Fruit fly (Drosophila melanogaster) S2 (cell line): ENCODE data around the gene CG4617.

Experiments
- CG8478 ChIP-seq: fragments of >200 bp; optimal IDR thresholded peaks from 2 replicates; lab custom pipeline; 2018
- CTCF ChIP-seq, 2 experiments: fragments of >200 bp; optimal IDR thresholded peaks; 2 replicates each; lab custom pipeline; 2018

CG4617 gene

DNA sequence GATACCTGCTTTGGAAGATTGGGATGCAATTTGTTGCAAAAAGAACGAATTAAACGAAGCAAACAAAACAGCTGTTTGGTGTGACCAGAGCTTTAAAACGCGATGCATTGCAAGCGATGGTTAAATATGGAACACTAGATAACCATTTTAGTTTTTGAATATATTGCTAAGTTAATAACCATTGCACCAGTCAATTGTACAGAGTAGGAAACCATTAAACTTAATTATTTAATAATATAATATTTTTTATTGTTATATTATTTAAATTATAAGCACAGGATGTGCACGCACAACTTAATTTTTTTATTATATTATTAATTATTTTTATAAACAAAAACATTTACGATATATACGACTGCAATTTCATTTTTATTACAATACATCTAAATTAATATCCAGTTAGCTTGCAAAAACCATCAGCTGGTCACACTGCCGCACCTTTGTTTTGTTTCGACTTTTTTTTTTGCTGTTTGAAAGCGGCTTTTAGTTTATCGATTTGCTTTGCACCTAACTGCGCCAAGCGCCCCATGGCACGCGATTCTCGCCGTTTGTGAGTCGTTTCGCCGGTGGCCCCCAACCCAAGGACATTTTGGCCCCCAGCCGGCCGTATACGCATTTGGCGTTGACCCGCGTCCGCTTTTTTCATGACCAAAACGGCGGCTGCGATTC lies at the start of gene CG4617, which contains the start of gene CG8300:
Gene CG4617 (minus strand): TSS at position 92 of the 669 bp plus-strand sequence.
Gene CG8300 (plus strand): TSS at position 486 of the 669 bp plus-strand sequence.
- TF ChIP-seq CTCF (optimal IDR thresholded peaks at IDR 0.05; lab: Kevin White, UChicago) (no peak), CG8478 (no peak)

DNA sequence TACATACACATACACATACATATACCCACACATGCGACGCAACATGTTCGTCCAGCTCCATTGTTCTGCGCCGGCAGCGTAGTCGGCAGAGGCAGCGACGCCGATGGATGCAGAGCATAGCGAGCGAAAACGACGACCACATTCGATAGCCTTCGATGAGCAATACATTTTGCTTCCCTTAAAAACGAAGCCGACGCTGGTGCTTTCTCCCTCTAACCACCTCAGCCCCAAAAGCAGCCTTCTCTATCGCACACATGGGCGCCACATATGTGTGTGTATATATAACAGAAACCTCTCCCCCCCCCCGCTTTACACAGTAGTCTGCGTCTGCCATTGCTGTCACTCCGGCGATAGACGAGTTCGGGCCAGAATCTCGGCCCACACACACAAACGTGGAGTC lies 48.6 kb upstream of the CG4617 start:
- no peak for TF ChIP-seq CTCF (optimal IDR thresholded peaks at IDR 0.05; lab: Kevin White, UChicago)
- TF ChIP-seq CG8478: no peak

DNA sequence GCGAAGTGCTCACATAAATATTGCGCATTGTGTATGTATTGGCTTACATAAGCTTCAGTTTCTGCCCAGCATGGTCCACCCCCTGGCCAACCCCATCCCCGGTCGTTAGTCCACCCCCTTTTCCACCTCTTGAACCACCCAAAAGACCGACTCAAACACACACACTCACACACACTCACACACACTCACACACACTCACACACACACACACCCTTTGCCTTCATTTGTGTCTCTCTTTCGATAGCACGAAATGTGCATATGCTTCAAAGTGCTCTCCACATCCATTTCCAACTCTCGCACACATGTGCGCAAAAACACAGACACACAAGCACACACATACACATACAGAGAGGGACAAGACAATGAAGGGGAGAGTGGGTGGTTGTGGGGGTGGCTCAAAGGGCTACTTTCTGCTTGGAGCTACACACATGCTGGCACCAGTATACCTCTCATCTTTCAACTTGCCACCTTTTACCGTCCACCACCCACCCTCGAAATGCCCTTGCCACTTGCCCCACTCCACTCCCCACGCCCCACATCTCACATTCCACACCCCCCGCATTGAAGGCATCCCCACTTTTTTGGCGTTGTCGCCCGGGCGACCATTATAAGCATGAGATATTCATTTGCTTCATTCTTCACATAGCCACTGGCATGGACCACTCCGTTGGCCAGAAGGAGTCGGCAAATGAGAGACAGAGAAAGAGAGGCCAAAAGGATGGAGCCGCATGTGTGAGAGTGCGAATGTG lies 47.2 kb upstream of the CG4617 start:
- TF ChIP-seq CG8478 (no peak), CTCF (optimal IDR thresholded peaks at IDR 0.05; lab: Kevin White, UChicago) (no peak)

DNA sequence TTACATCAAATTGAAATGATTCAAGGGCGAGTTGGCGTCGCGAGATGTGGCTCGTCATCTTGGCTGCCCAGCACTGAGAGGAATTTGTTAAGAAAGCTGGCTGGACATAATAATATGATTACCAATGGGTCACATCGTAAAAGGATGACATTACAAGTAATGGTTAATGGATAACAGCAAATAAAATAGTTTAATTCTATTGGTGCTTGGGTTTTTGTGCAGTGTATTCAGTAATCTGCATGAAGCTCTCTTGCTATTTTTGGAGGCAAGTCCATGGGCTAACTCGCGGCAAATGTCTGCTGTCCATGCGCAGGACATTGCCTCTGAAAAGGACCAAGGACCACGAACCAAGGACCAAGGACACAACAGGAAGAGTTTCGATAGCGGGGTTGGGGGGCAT lies 37.5 kb upstream of the CG4617 start:
- no peak for TF ChIP-seq CTCF (optimal IDR thresholded peaks at IDR 0.05; lab: Kevin White, UChicago)
- no peak for TF ChIP-seq CG8478

DNA sequence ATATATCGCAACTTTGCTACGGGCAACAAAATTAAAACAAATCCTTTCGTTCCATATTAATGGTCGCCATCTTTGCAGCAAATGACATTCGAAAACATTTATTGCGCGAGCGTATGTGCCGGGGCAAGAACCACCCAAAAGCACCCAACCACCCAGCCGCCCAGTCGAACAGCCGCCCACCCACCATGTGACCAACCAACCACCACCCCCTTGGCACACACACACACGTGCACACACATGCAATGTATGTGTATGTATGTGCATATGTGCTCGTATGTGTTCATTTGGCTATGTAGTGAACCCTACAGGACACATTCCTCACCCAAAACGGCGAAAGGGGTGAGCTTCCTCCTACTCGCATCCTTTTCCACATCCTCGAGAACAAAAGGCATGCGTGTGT lies 35.7 kb upstream of the CG4617 start:
- TF ChIP-seq CTCF (optimal IDR thresholded peaks at IDR 0.05; lab: Kevin White, UChicago) (no peak), CG8478 (no peak)

DNA sequence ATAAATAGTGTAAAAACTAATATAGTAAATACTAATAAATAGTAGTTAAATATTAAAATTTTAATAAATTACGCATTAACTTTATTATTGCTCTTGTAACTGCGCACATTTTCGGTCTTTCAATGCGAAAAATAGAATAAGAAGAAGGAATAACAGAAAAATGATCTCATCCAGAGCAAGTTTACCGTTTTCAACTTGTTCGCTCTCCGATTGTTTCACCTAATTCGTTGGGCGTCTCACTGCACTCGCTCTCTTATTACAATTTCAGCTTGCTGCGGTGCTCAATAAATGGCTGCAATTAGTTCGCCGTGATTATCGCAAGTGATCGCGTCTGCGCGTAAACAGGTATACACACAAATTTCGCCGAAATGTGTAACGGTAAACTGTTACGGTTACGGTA lies 33.1 kb upstream of the CG4617 start, which contains the start of gene Cph:
Gene Cph (plus strand): TSS at position 301 of the 400 bp plus-strand sequence.
- TF ChIP-seq CG8478 (no peak), CTCF (optimal IDR thresholded peaks at IDR 0.05; lab: Kevin White, UChicago) (no peak)

DNA sequence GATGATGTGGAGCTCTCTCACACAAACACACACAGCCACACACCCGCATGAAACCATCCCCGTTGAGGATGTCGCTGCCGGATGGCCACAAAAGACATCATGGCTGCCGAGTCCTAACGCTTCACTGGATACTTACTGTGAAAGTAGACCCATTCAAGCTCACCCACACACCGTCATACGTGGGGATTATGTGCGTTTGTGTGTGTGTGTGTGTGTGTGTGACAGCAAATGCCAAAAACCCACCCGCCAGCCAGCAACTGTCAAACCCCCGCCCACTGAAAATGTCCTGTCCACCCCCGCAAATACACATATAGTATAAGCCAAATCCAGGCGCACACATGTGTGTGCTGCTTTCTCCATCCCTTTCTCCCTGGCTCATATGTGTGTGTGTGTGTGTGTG lies 20.2 kb upstream of the CG4617 start:
- TF ChIP-seq CG8478 (no peak), CTCF (optimal IDR thresholded peaks at IDR 0.05; lab: Kevin White, UChicago) (no peak)

DNA sequence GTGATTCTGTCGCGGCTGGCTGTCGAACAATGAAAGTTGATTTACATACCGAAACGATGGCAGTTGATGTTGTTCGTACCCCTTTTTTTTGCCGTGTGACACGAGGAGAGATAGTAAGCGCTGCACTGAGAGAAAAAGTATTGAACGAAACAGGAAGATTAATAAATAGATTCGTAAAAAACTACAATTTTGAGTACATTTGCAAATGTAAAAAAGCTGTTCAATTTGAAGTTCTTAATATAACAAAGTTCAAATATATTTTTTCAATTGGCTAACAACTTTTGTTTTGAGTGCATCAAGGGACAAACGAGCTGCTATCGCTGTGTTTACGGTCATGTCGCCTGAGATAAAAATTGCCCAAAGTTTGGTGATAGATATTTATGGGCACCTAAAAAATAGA lies 17.7 kb upstream of the CG4617 start:
- TF ChIP-seq CG8478: no peak
- no peak for TF ChIP-seq CTCF (optimal IDR thresholded peaks at IDR 0.05; lab: Kevin White, UChicago)

DNA sequence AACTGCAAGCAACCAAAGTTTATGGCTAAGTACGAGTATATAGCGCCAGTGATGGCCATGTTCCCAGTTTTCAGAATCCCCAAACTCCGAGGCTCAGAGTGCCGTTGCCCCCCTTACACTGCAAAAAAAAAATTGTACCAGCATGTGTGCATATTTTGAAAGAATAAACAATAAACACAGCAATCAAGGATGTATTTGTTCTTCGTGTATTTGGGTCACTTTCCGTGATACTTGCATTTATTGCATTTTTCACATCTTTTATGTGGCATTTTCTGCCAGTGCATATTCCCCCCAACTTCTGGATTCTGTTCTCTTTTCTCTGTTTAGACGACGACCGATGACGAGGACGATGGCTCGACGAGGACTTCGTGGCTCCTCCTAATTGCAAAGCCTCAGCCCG lies 15.9 kb upstream of the CG4617 start:
- TF ChIP-seq CG8478 (no peak), CTCF (optimal IDR thresholded peaks at IDR 0.05; lab: Kevin White, UChicago) (no peak)

DNA sequence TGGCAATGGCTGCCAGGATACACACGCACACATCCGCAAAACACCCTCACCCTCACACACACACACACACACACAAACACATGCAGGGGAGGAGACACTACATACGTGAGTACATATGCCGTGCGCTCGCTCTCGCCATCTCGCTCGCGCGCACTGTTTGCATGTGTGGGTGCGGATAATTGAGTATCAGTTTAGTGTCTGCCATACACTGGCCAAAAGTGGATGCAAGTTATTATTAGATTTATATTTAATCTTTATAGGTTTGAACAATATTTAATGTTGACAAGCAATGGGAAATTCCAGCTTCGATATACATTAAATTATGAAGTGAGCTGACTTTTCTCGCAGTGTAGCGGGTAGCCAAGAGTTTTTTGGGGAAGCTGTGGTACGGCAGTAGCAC lies 13.4 kb upstream of the CG4617 start:
- TF ChIP-seq CG8478 (no peak), CTCF (optimal IDR thresholded peaks at IDR 0.05; lab: Kevin White, UChicago) (no peak)

DNA sequence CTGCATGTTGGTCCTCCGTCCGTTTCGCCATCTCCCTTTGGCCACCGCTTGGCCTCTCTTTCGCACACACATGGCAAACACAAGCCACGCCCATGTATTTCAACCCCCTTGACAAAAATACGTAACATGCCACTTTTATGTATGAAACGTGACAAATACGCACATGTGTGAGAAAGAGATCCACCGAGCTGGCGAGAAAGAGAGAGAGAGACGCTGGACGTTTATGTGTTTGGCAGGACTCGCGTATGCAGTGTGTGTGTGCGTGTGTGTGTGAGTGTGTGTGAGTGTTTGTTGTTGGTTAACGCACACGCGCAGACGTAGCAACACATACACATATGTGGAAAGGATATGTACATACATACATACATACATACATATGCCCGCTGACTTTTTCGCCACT lies 6.6 kb upstream of the CG4617 start:
- no peak for TF ChIP-seq CTCF (optimal IDR thresholded peaks at IDR 0.05; lab: Kevin White, UChicago)
- no peak for TF ChIP-seq CG8478

DNA sequence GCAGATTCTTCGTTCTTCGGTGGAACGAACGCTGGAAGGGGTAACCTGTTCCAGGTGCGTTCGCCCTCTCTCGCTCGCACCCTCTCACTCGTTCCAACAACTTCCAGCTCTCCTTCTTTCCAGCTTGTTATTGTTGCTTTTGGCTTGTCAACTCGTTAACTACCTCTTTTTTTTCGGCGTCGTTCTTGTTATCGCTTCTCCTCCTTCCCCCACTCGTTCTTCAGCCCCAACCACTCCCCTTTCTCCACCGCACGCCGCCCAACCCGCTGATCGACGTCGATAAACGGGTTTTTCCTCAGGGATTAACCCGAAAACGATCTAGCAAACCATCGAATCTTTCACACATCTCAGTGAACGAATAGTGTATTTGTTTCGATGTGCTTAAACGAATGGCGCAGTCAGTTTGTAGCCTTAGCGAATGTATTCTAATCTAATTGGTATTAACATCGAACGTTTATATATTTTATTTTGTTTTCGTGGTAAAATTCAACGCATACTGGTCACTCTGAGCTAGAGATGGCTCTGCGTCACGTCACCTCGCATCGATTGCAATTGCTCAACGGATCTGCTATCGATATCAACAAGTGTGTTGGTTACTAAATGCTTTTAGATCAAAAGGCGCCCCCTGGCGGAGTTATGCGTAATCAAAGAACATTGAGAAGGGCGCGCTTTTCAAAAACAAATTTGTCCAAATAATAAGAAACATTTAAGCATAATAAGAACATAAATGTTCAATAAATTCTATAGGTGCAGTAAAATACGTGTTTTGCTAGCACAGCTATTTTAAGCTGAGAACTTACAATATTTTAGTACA lies 5.7 kb upstream of the CG4617 start, which contains the start of gene fz4:
Gene fz4 (minus strand): TSS at position 529 of the 814 bp plus-strand sequence.
- TF ChIP-seq CG8478: no peak
- peak; percentile 90 to 93 for TF ChIP-seq CTCF (optimal IDR thresholded peaks at IDR 0.05; lab: Kevin White, UChicago)

DNA sequence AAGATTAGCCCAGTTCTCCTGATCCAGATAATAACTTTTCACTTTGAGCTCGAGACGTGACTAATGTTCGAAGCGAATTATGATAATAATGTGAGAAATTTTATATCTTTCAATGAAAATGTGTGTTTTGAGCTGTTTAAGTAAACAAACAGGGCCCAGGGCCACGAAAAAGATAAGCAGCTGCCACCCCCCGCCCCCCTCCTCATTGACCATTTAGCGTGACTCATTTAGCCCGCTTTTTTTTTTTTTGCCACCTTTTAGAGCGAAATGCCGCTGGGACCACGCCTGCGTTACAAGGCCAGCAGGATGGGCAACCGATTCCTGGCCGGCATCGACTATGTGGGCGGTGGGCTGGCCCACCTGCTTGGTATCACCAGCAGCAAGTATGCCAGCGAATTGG lies 1.2 kb upstream of the CG4617 start:
- TF ChIP-seq CTCF (optimal IDR thresholded peaks at IDR 0.05; lab: Kevin White, UChicago) (no peak), CG8478 (no peak)

DNA sequence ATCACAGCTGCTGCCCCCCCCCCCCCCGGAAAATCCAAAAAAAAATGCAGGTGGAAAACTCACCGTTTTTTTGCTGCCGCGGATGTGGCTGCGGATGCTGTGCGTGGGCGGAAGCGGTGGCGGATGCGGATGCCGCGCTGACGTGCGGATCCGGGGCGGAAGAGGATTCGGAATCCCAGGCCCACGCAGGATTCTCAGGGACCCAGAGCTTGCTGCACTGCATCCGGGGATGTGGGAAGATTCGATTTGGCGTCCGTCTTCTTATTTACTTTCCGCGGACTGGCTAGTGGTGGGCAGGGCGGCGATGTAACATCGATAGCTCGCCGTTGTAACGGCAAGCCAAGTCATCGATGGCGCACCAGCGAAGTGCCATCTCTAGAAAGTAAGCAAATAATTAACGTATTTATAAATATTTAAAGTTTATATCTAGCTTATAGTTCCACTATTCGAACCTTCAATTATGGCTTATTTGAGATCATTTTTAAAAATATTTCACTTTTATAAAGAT lies 2.2 kb downstream of the CG4617 start, which contains the start of gene CG4615:
Gene CG4615 (minus strand): TSS at position 288 of the 508 bp plus-strand sequence.
- TF ChIP-seq CG8478 (no peak), CTCF (optimal IDR thresholded peaks at IDR 0.05; lab: Kevin White, UChicago) (peak in 1 of 2 experiments; percentile 25)

DNA sequence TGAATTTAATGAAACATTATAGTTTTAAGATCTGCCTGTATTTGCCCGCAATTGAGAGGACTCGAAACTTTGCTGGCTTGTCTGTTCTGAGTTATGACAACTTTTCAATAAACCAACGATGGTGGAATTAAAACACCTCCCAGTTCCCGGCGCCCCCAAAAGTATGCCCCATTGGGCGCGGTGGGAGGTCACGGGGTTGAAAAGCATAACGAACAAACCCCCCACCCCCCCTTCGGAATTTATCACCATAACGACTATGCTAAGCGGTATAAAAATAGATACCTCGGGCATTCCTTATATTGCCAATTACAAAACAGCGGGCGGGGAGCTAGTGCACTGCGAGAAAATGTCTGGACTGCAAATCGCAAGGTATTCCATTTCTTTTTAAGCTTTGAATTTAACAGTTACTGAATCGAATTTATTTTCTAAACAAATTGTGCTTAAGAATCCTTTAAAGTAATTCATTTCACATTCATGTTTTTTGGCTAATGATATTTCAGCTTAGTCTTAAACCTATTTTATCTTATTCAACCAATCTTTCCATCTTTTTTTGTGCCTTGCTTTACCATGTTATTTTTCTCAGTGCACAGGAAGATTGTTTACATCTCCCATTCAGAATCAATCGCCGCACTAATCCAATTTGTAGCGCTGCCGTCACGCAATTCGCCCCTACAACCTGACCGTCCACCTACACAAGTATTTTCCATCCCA lies 2.8 kb downstream of the CG4617 start:
- TF ChIP-seq CTCF (optimal IDR thresholded peaks at IDR 0.05; lab: Kevin White, UChicago) (no peak), CG8478 (no peak)
